Worm (Caenorhabditis elegans) whole organism, L3 larva: ENCODE measurements around the gene Y57G11C.43.
"Not testable (repeated sequence)": the region's sequence is repeated elsewhere in the genome, so short reads cannot be mapped to it uniquely, and the experiment has no call there.

ENCODE experiments used
- R02D3.7 ChIP-seq: fragments of 150-350 bp; optimal IDR thresholded peaks from 2 replicates; lab custom pipeline; 2014; ENCODE audit warnings: missing biosample characterization, missing genetic modification characterization
- aly-2 ChIP-seq: fragments of 150-350 bp; optimal IDR thresholded peaks from 2 replicates; lab custom pipeline; 2014; ENCODE audit warnings: missing biosample characterization, missing genetic modification characterization
- ama-1 ChIP-seq: fragments of 150-350 bp; optimal IDR thresholded peaks from 2 replicates; lab custom pipeline; 2018
- ceh-16 ChIP-seq: sonication (generic microtip); optimal IDR thresholded peaks from 2 replicates; lab custom pipeline; 2017; ENCODE audit warnings: missing biosample characterization, missing genetic modification characterization
- ceh-28 ChIP-seq: fragments of 150-350 bp; optimal IDR thresholded peaks from 2 replicates; lab custom pipeline; 2014; ENCODE audit warnings: missing biosample characterization, missing genetic modification reagents, missing genetic modification characterization
- ceh-82 ChIP-seq: fragments of 150-350 bp; optimal IDR thresholded peaks from 2 replicates; lab custom pipeline; 2014; ENCODE audit warnings: missing biosample characterization, missing genetic modification characterization
- ceh-9 ChIP-seq: sonication (generic microtip); optimal IDR thresholded peaks from 2 replicates; lab custom pipeline; 2018; ENCODE audit warnings: missing biosample characterization, missing genetic modification characterization
- egl-27 ChIP-seq: sonication (generic microtip); optimal IDR thresholded peaks from 4 replicates; lab custom pipeline; 2017; ENCODE audit warnings: missing biosample characterization, missing genetic modification reagents, missing genetic modification characterization
- egl-5 ChIP-seq: fragments of 150-350 bp; optimal IDR thresholded peaks from 2 replicates; lab custom pipeline; 2017; ENCODE audit warnings: missing biosample characterization, missing genetic modification reagents, missing genetic modification characterization, inconsistent platforms
- elt-1 ChIP-seq: fragments of 150-350 bp; optimal IDR thresholded peaks from 2 replicates; lab custom pipeline; 2014; ENCODE audit warnings: missing biosample characterization, missing genetic modification characterization
- elt-2 ChIP-seq: sonication (generic microtip); optimal IDR thresholded peaks from 2 replicates; lab custom pipeline; 2016; ENCODE audit warnings: missing genetic modification reagents, mild to moderate bottlenecking, missing genetic modification characterization, missing compliant biosample characterization
- elt-3 ChIP-seq, 3 experiments: fragments of 150-350 bp in 1 of 3; sonication (generic microtip) in 2 of 3; optimal IDR thresholded peaks; 2 replicates in 2 of 3; 4 replicates in 1 of 3; lab custom pipeline; 2014 to 2017; ENCODE audit warnings: missing biosample characterization in 3 of 3, missing genetic modification characterization in 3 of 3
- fkh-10 ChIP-seq: sonication (generic microtip); optimal IDR thresholded peaks from 2 replicates; lab custom pipeline; 2017; ENCODE audit warnings: missing biosample characterization, missing genetic modification reagents, missing genetic modification characterization
- fkh-2 ChIP-seq: fragments of 150-350 bp; optimal IDR thresholded peaks from 2 replicates; lab custom pipeline; 2014; ENCODE audit warnings: missing biosample characterization, missing genetic modification reagents, missing genetic modification characterization
- fos-1 ChIP-seq: fragments of 150-350 bp; optimal IDR thresholded peaks from 2 replicates; lab custom pipeline; 2014; ENCODE audit warnings: missing biosample characterization, missing genetic modification characterization
- hmg-11 ChIP-seq: sonication (generic microtip); optimal IDR thresholded peaks from 2 replicates; lab custom pipeline; 2016; ENCODE audit warnings: missing genetic modification characterization, missing compliant biosample characterization
- jun-1 ChIP-seq: fragments of 150-350 bp; optimal IDR thresholded peaks from 2 replicates; lab custom pipeline; 2014; ENCODE audit warnings: missing biosample characterization, missing genetic modification reagents, missing genetic modification characterization
- lin-15B ChIP-seq: fragments of 150-350 bp; optimal IDR thresholded peaks from 2 replicates; lab custom pipeline; 2014; ENCODE audit warnings: missing biosample characterization, missing genetic modification characterization
- lin-39 ChIP-seq: fragments of 150-350 bp; optimal IDR thresholded peaks from 2 replicates; lab custom pipeline; 2018; ENCODE audit warnings: missing biosample characterization, missing genetic modification reagents, missing genetic modification characterization
- mdl-1 ChIP-seq: fragments of 150-350 bp; optimal IDR thresholded peaks from 2 replicates; lab custom pipeline; 2014; ENCODE audit warnings: missing biosample characterization, missing genetic modification characterization
- mml-1 ChIP-seq: fragments of 150-350 bp; sonication (generic microtip); optimal IDR thresholded peaks from 3 replicates; lab custom pipeline; 2014; ENCODE audit warnings: missing biosample characterization, missing genetic modification characterization
- nhr-11 ChIP-seq: fragments of 150-350 bp; optimal IDR thresholded peaks from 2 replicates; lab custom pipeline; 2014; ENCODE audit warnings: missing biosample characterization, missing genetic modification characterization
- nhr-12 ChIP-seq: fragments of 150-350 bp; optimal IDR thresholded peaks from 2 replicates; lab custom pipeline; 2014; ENCODE audit warnings: missing biosample characterization, missing genetic modification characterization
- nhr-23 ChIP-seq: fragments of 150-350 bp; optimal IDR thresholded peaks from 2 replicates; lab custom pipeline; 2014; ENCODE audit warnings: missing biosample characterization, missing genetic modification reagents, missing genetic modification characterization
- nhr-237 ChIP-seq: fragments of 150-350 bp; optimal IDR thresholded peaks from 2 replicates; lab custom pipeline; 2014; ENCODE audit warnings: missing biosample characterization, missing genetic modification characterization
- nhr-67 ChIP-seq: fragments of 150-350 bp; optimal IDR thresholded peaks from 2 replicates; lab custom pipeline; 2014; ENCODE audit warnings: missing biosample characterization, missing genetic modification characterization
- nhr-76 ChIP-seq: fragments of 150-350 bp; sonication (generic microtip); optimal IDR thresholded peaks from 5 replicates; lab custom pipeline; 2014; ENCODE audit warnings: missing biosample characterization, missing genetic modification characterization
- pha-4 ChIP-seq: fragments of 150-350 bp; optimal IDR thresholded peaks from 2 replicates; lab custom pipeline; 2014; ENCODE audit warnings: missing biosample characterization, missing genetic modification reagents, missing genetic modification characterization
- pqm-1 ChIP-seq: fragments of 150-350 bp; optimal IDR thresholded peaks from 2 replicates; lab custom pipeline; 2017; ENCODE audit warnings: missing biosample characterization, missing genetic modification characterization, inconsistent platforms
- sea-2 ChIP-seq: fragments of 150-350 bp; sonication (generic microtip); optimal IDR thresholded peaks from 4 replicates; lab custom pipeline; 2014; ENCODE audit warnings: missing biosample characterization, missing genetic modification reagents, missing genetic modification characterization
- skn-1 ChIP-seq: fragments of 150-350 bp; optimal IDR thresholded peaks from 2 replicates; lab custom pipeline; 2014; ENCODE audit warnings: missing biosample characterization, missing genetic modification characterization
- snpc-4 ChIP-seq: fragments of 150-350 bp; optimal IDR thresholded peaks from 2 replicates; lab custom pipeline; 2014; ENCODE audit warnings: missing biosample characterization, missing genetic modification characterization
- tbx-2 ChIP-seq: sonication (generic microtip); optimal IDR thresholded peaks from 2 replicates; lab custom pipeline; 2016; ENCODE audit warnings: mild to moderate bottlenecking, missing genetic modification characterization, missing compliant biosample characterization
- ztf-11 ChIP-seq: fragments of 150-350 bp; optimal IDR thresholded peaks from 2 replicates; lab custom pipeline; 2014; ENCODE audit warnings: missing biosample characterization, missing genetic modification characterization
- ztf-4 ChIP-seq: fragments of 150-350 bp; optimal IDR thresholded peaks from 2 replicates; lab custom pipeline; 2014; ENCODE audit warnings: missing biosample characterization, missing genetic modification characterization

Y57G11C.43 gene

ce11 chrIV:14773280-14774071 lies 4.2 kb downstream of the Y57G11C.43 start, which contains the start of gene Y57G11C.36:
Gene Y57G11C.36 (minus strand): TSS chrIV:14773781.
- peak; percentile 3 for TF ChIP-seq lin-15B
- TF ChIP-seq sea-2 = no peak
- TF ChIP-seq, all 47 proteins: peak for 1

ce11 chrIV:14774454-14774853 lies 5.2 kb downstream of the Y57G11C.43 start, which contains the start of gene Y57G11C.51:
Gene Y57G11C.51 (minus strand): TSS chrIV:14774554.
- not testable (repeated sequence) for TF ChIP-seq nhr-237 (tag; lab: Kevin White, UChicago); nhr-12 (tag; lab: Kevin White, UChicago); elt-3 (tag; optimal IDR thresholded peaks at IDR 0.05; lab: Kevin White, UChicago)

ce11 chrIV:14780566-14780965 lies 11.3 kb downstream of the Y57G11C.43 start:
- TF ChIP-seq snpc-4 (tag; lab: Kevin White, UChicago) = peak; percentile 38

- no peak for TF ChIP-seq lin-39
- no peak for TF ChIP-seq nhr-11 (tag; lab: Kevin White, UChicago)
- TF ChIP-seq fos-1 (tag; lab: Kevin White, UChicago) = no peak
- no peak for TF ChIP-seq egl-27 (tag; lab: Kevin White, UChicago)
- no peak for TF ChIP-seq R02D3.7 (tag; lab: Kevin White, UChicago)
- no peak for TF ChIP-seq tbx-2 (tag; lab: Kevin White, UChicago)
- no peak for TF ChIP-seq ceh-82 (tag; lab: Kevin White, UChicago)
- no peak for TF ChIP-seq lin-15B
- TF ChIP-seq elt-1 (tag; lab: Kevin White, UChicago) = no peak
- TF ChIP-seq ama-1 (lab: Kevin White, UChicago) = no peak
- no peak for TF ChIP-seq pqm-1 (tag; lab: Kevin White, UChicago)
- no peak for TF ChIP-seq nhr-76 (tag; lab: Kevin White, UChicago)
- no peak for TF ChIP-seq pha-4 (tag; lab: Kevin White, UChicago)
- TF ChIP-seq nhr-67 (tag; lab: Kevin White, UChicago) = no peak
- no peak for TF ChIP-seq ceh-9 (tag; lab: Kevin White, UChicago)
- no peak for TF ChIP-seq ztf-11
- no peak for TF ChIP-seq ceh-16
These were observed 12.3 kb downstream of the Y57G11C.43 start, which contains the start of gene Y57G11C.8 for ce11 chrIV:14781537-14781936. Gene Y57G11C.8 (plus strand): TSS chrIV:14781837.

- TF ChIP-seq ceh-9 (tag; lab: Kevin White, UChicago) (no peak), nhr-12 (tag; lab: Kevin White, UChicago) (no peak), mml-1 (tag; lab: Kevin White, UChicago) (no peak), ama-1 (lab: Kevin White, UChicago) (no peak), nhr-237 (tag; lab: Kevin White, UChicago) (no peak), fkh-2 (no peak), lin-15B (no peak), elt-3 (tag; optimal IDR thresholded peaks at IDR 0.05; lab: Kevin White, UChicago) (no peak), aly-2 (no peak), ceh-16 (no peak), jun-1 (no peak), ceh-28 (tag; lab: Kevin White, UChicago) (no peak), nhr-23 (no peak), ztf-4 (tag; lab: Kevin White, UChicago) (no peak), R02D3.7 (tag; lab: Kevin White, UChicago) (no peak), egl-5 (no peak), hmg-11 (tag; lab: Kevin White, UChicago) (no peak), fkh-10 (GFP tag; lab: Kevin White, UChicago) (no peak)
These were observed 13.0 kb downstream of the Y57G11C.43 start, which contains the start of gene Y57G11C.1130 for ce11 chrIV:14782211-14782610. Gene Y57G11C.1130 (plus strand): TSS chrIV:14782511.

- TF ChIP-seq elt-2 (tag; lab: Kevin White, UChicago) = no peak
- no peak for TF ChIP-seq skn-1 (tag; lab: Kevin White, UChicago)
- TF ChIP-seq nhr-12 (tag; lab: Kevin White, UChicago) = no peak
- no peak for TF ChIP-seq nhr-23
- TF ChIP-seq mdl-1 (tag; lab: Kevin White, UChicago) = no peak
- no peak for TF ChIP-seq ceh-16
- TF ChIP-seq, all 47 proteins: peak for 0
These were observed 15.2 kb downstream of the Y57G11C.43 start, which contains the start of gene nlp-56 for ce11 chrIV:14784481-14784880. Gene nlp-56 (minus strand): TSS chrIV:14784737.
